Fruit fly (Drosophila melanogaster) whole organism, embryonic: Measurements from ENCODE around the gene mfas.
A peak's percentile ranks its signal among the peaks of the same experiment; 100 is the strongest.

Experiments
- Atf3 ChIP-seq: fragments of 200-800 bp; sonication (Bioruptor generic); optimal IDR thresholded peaks from 3 replicates; lab custom pipeline; 2016; ENCODE audit warnings: missing biosample characterization, missing genetic modification characterization
- Bgb ChIP-seq: fragments of 200-800 bp; sonication (Bioruptor generic); IDR thresholded peaks from 2 replicates; pipeline ENCODE4 v1.3.6; 2022; ENCODE audit warnings: missing biosample characterization, missing genetic modification characterization; ENCODE audit not compliant: partially characterized antibody
- CG10267 ChIP-seq: fragments of 200-800 bp; sonication (Bioruptor generic); optimal IDR thresholded peaks from 2 replicates; lab custom pipeline; 2018; ENCODE audit warnings: missing biosample characterization, mild to moderate bottlenecking, missing genetic modification characterization, moderate library complexity
- CG11247 ChIP-seq: fragments of 200-800 bp; sonication (Bioruptor generic); IDR thresholded peaks from 2 replicates; pipeline ENCODE4 v1.3.6; 2022; ENCODE audit warnings: missing biosample characterization, missing genetic modification characterization
- CG11560 ChIP-seq: fragments of 200-800 bp; sonication (Bioruptor generic); IDR thresholded peaks from 3 replicates; pipeline ENCODE4 v1.3.6; 2022; ENCODE audit warnings: missing biosample characterization, missing genetic modification characterization
- CG13624 ChIP-seq: fragments of 200-800 bp; sonication (Bioruptor generic); optimal IDR thresholded peaks from 2 replicates; lab custom pipeline; 2016; ENCODE audit warnings: missing biosample characterization, missing genetic modification characterization
- CG13775 ChIP-seq: fragments of 200-800 bp; sonication (Bioruptor generic); optimal IDR thresholded peaks from 3 replicates; lab custom pipeline; 2017; ENCODE audit warnings: missing biosample characterization, mild to moderate bottlenecking, missing genetic modification characterization
- CG14667 ChIP-seq: fragments of 200-800 bp; sonication (Bioruptor generic); IDR thresholded peaks from 2 replicates; pipeline ENCODE4 v1.3.6; 2022; ENCODE audit warnings: missing biosample characterization, missing genetic modification characterization
- CG14965 ChIP-seq: fragments of 200-800 bp; sonication (Bioruptor generic); optimal IDR thresholded peaks from 2 replicates; lab custom pipeline; 2016; ENCODE audit warnings: missing biosample characterization, missing genetic modification characterization, borderline replicate concordance
- CG15073 ChIP-seq: fragments of 200-800 bp; sonication (Bioruptor generic); optimal IDR thresholded peaks from 2 replicates; lab custom pipeline; 2016; ENCODE audit warnings: missing biosample characterization, missing genetic modification characterization
- CG1529 ChIP-seq: fragments of 200-800 bp; sonication (Bioruptor generic); optimal IDR thresholded peaks from 3 replicates; lab custom pipeline; 2018; ENCODE audit warnings: missing biosample characterization, missing genetic modification characterization
- CG15696 ChIP-seq: fragments of 200-800 bp; sonication (Bioruptor generic); optimal IDR thresholded peaks from 2 replicates; lab custom pipeline; 2019; ENCODE audit warnings: missing biosample characterization, mild to moderate bottlenecking, missing genetic modification characterization, moderate library complexity
- CG1647 ChIP-seq: fragments of 200-800 bp; sonication (Bioruptor generic); optimal IDR thresholded peaks from 3 replicates; lab custom pipeline; 2016; ENCODE audit warnings: missing biosample characterization, missing genetic modification characterization
- CG32767 ChIP-seq: fragments of 200-800 bp; sonication (Bioruptor generic); IDR thresholded peaks from 2 replicates; pipeline ENCODE4 v1.3.6; 2022; ENCODE audit warnings: missing biosample characterization, missing genetic modification characterization
- CG34376 ChIP-seq: fragments of 200-800 bp; sonication (Bioruptor generic); optimal IDR thresholded peaks from 2 replicates; lab custom pipeline; 2018; ENCODE audit warnings: missing biosample characterization, mild to moderate bottlenecking, missing genetic modification characterization
- CG6654 ChIP-seq: fragments of 200-800 bp; sonication (Bioruptor generic); optimal IDR thresholded peaks from 2 replicates; lab custom pipeline; 2017; ENCODE audit warnings: missing biosample characterization, mild to moderate bottlenecking, missing genetic modification characterization
- CG7839 ChIP-seq: fragments of 200-800 bp; sonication (Bioruptor generic); optimal IDR thresholded peaks from 3 replicates; lab custom pipeline; 2018; ENCODE audit warnings: missing biosample characterization, mild to moderate bottlenecking, missing genetic modification characterization, moderate library complexity
- Dad ChIP-seq: fragments of 200-800 bp; sonication (Bioruptor generic); optimal IDR thresholded peaks from 3 replicates; lab custom pipeline; 2016; ENCODE audit warnings: missing biosample characterization, missing genetic modification characterization
- Dref ChIP-seq: fragments of 200-800 bp; sonication (Bioruptor generic); IDR thresholded peaks from 2 replicates; pipeline ENCODE4 v1.3.6; 2022; ENCODE audit warnings: missing biosample characterization, missing genetic modification characterization
- Fer1 ChIP-seq: fragments of 200-800 bp; sonication (Bioruptor generic); optimal IDR thresholded peaks from 2 replicates; lab custom pipeline; 2017; ENCODE audit warnings: missing biosample characterization, mild to moderate bottlenecking, missing genetic modification characterization
- HHEX ChIP-seq: fragments of 200-800 bp; sonication (Bioruptor generic); optimal IDR thresholded peaks from 3 replicates; lab custom pipeline; 2017; ENCODE audit warnings: missing biosample characterization, mild to moderate bottlenecking, missing genetic modification characterization, missing genetic modification reagents
- HLH54F ChIP-seq: fragments of 200-800 bp; sonication (Bioruptor generic); optimal IDR thresholded peaks from 3 replicates; lab custom pipeline; 2016; ENCODE audit warnings: missing biosample characterization, missing genetic modification characterization
- Hand ChIP-seq: fragments of 200-800 bp; sonication (Bioruptor generic); optimal IDR thresholded peaks from 2 replicates; lab custom pipeline; 2017; ENCODE audit warnings: mild to moderate bottlenecking, missing biosample characterization, missing genetic modification reagents, missing genetic modification characterization
- Hr3 ChIP-seq: fragments of 200-800 bp; sonication (Bioruptor generic); optimal IDR thresholded peaks from 3 replicates; lab custom pipeline; 2016; ENCODE audit warnings: missing biosample characterization, missing genetic modification characterization
- Nf-YA ChIP-seq: fragments of 200-800 bp; sonication (Bioruptor generic); IDR thresholded peaks from 2 replicates; pipeline ENCODE4 v1.3.6; 2022; ENCODE audit warnings: missing biosample characterization, missing genetic modification characterization
- Sry-β ChIP-seq: fragments of 200-800 bp; sonication (Bioruptor generic); optimal IDR thresholded peaks from 2 replicates; lab custom pipeline; 2018; ENCODE audit warnings: missing biosample characterization, mild to moderate bottlenecking, missing genetic modification characterization, moderate library complexity
- Trl ChIP-seq, 3 experiments: fragments of >200 bp in 2 of 3; fragments of 200-800 bp in 1 of 3; sonication (Bioruptor generic) in 1 of 3; optimal IDR thresholded peaks; 2 replicates in 1 of 3; 3 replicates in 2 of 3; lab custom pipeline; 2016 to 2017; ENCODE audit warnings: missing biosample characterization in 1 of 3, missing genetic modification characterization in 1 of 3
- Vsx1 ChIP-seq: fragments of 200-800 bp; sonication (Bioruptor generic); optimal IDR thresholded peaks from 2 replicates; lab custom pipeline; 2017; ENCODE audit warnings: missing biosample characterization, mild to moderate bottlenecking, missing genetic modification characterization, missing genetic modification reagents
- ab ChIP-seq: fragments of 200-800 bp; sonication (Bioruptor generic); optimal IDR thresholded peaks from 2 replicates; lab custom pipeline; 2016; ENCODE audit warnings: missing biosample characterization, missing genetic modification characterization
- chn ChIP-seq: fragments of 200-800 bp; sonication (Bioruptor generic); optimal IDR thresholded peaks from 2 replicates; lab custom pipeline; 2016; ENCODE audit warnings: missing biosample characterization, missing genetic modification characterization
- corto ChIP-seq: fragments of 200-800 bp; sonication (Bioruptor generic); optimal IDR thresholded peaks from 2 replicates; lab custom pipeline; 2016; ENCODE audit warnings: missing biosample characterization, mild to moderate bottlenecking, missing genetic modification characterization, moderate library complexity
- croc ChIP-seq: fragments of 200-800 bp; sonication (Bioruptor generic); conservative IDR thresholded peaks from 3 replicates; pipeline ENCODE4 v1.3.6; 2022; ENCODE audit warnings: missing biosample characterization, missing genetic modification characterization
- dan ChIP-seq: fragments of 200-800 bp; sonication (Bioruptor generic); IDR thresholded peaks from 2 replicates; pipeline ENCODE4 v1.3.6; 2022; ENCODE audit warnings: missing biosample characterization, missing genetic modification characterization
- ewg ChIP-seq: fragments of 200-800 bp; sonication (Bioruptor generic); optimal IDR thresholded peaks from 3 replicates; lab custom pipeline; 2017; ENCODE audit warnings: mild to moderate bottlenecking, missing biosample characterization, missing genetic modification reagents, missing genetic modification characterization
- gsb ChIP-seq: fragments of 200-800 bp; sonication (Bioruptor generic); IDR thresholded peaks from 2 replicates; pipeline ENCODE4 v1.3.6; 2022; ENCODE audit warnings: missing biosample characterization, missing genetic modification characterization
- her ChIP-seq: fragments of 200-800 bp; sonication (Bioruptor generic); optimal IDR thresholded peaks from 2 replicates; lab custom pipeline; 2016; ENCODE audit warnings: missing biosample characterization, missing genetic modification characterization
- lbe ChIP-seq: fragments of 200-800 bp; sonication (Bioruptor generic); optimal IDR thresholded peaks from 2 replicates; lab custom pipeline; 2016; ENCODE audit warnings: missing biosample characterization, mild to moderate bottlenecking, missing genetic modification characterization
- lmd ChIP-seq: fragments of 200-800 bp; sonication (Bioruptor generic); IDR thresholded peaks from 2 replicates; pipeline ENCODE4 v1.3.6; 2022; ENCODE audit warnings: missing biosample characterization, missing genetic modification characterization
- luna ChIP-seq: fragments of 200-800 bp; sonication (Bioruptor generic); optimal IDR thresholded peaks from 2 replicates; lab custom pipeline; 2016; ENCODE audit warnings: missing biosample characterization, missing genetic modification characterization
- pfk ChIP-seq: fragments of 200-800 bp; sonication (Bioruptor generic); optimal IDR thresholded peaks from 2 replicates; lab custom pipeline; 2018; ENCODE audit warnings: missing biosample characterization, mild to moderate bottlenecking, missing genetic modification characterization, moderate library complexity
- scrt ChIP-seq: fragments of 200-800 bp; sonication (Bioruptor generic); optimal IDR thresholded peaks from 2 replicates; lab custom pipeline; 2018; ENCODE audit warnings: missing biosample characterization, mild to moderate bottlenecking, missing genetic modification characterization, moderate library complexity
- shn ChIP-seq: fragments of 200-800 bp; sonication (Bioruptor generic); optimal IDR thresholded peaks from 3 replicates; lab custom pipeline; 2016; ENCODE audit warnings: missing biosample characterization, missing genetic modification characterization
- sisA ChIP-seq: fragments of 200-800 bp; sonication (Bioruptor generic); IDR thresholded peaks from 2 replicates; pipeline ENCODE4 v1.3.6; 2022; ENCODE audit warnings: missing biosample characterization, missing genetic modification characterization
- sna ChIP-seq: fragments of 200-800 bp; sonication (Bioruptor generic); IDR thresholded peaks from 2 replicates; pipeline ENCODE4 v1.3.6; 2022; ENCODE audit warnings: missing biosample characterization, missing genetic modification characterization; ENCODE audit not compliant: partially characterized antibody
- stwl ChIP-seq: fragments of 200-800 bp; sonication (Bioruptor generic); optimal IDR thresholded peaks from 3 replicates; lab custom pipeline; 2018; ENCODE audit warnings: missing biosample characterization, mild to moderate bottlenecking, missing genetic modification characterization, moderate library complexity
- vvl ChIP-seq: fragments of 200-800 bp; sonication (Bioruptor generic); IDR thresholded peaks from 2 replicates; pipeline ENCODE4 v1.3.6; 2022; ENCODE audit warnings: missing biosample characterization, missing genetic modification characterization
- zen2 ChIP-seq: fragments of 200-800 bp; sonication (Bioruptor generic); IDR thresholded peaks from 3 replicates; pipeline ENCODE4 v1.3.6; 2022; ENCODE audit warnings: missing biosample characterization, missing genetic modification characterization; ENCODE audit not compliant: partially characterized antibody
- zfh2 ChIP-seq: fragments of 200-800 bp; sonication (Bioruptor generic); optimal IDR thresholded peaks from 2 replicates; lab custom pipeline; 2016; ENCODE audit warnings: missing biosample characterization, missing genetic modification characterization

The mfas gene

dm6 chr3R:12031657-12032056 is 38.5 kb upstream of the mfas start, which contains the start of the genes CG31358, CG42504 and CG42505:
Gene CG31358 (minus strand): TSS chr3R:12031757.
Gene CG42504 (minus strand): TSS chr3R:12031757.
Gene CG42505 (minus strand): TSS chr3R:12031757.
- TF ChIP-seq CG14965 (GFP tag; lab: Kevin White, UChicago) (no peak), CG13775 (no peak), Trl (optimal IDR thresholded peaks at IDR 0.05; lab: Kevin White, UChicago) (no peak), Trl (GFP tag; optimal IDR thresholded peaks at IDR 0.05; lab: Kevin White, UChicago) (no peak), Hand (GFP tag; lab: Kevin White, UChicago) (no peak), luna (GFP tag; lab: Kevin White, UChicago) (no peak), CG32767 (no peak), CG34376 (GFP tag; lab: Kevin White, UChicago) (no peak), CG1529 (GFP tag; lab: Kevin White, UChicago) (no peak), dan (no peak), CG6654 (GFP tag; lab: Kevin White, UChicago) (no peak), her (GFP tag; lab: Kevin White, UChicago) (no peak), Nf-YA (GFP tag; lab: Robert Waterston, UW) (no peak), sna (GFP tag; lab: Robert Waterston, UW) (no peak), CG15696 (tag; lab: Kevin White, UChicago) (no peak), HHEX (no peak), Vsx1 (GFP tag; lab: Kevin White, UChicago) (no peak)

- TF ChIP-seq shn (GFP tag; lab: Kevin White, UChicago) = no peak
- TF ChIP-seq stwl (tag; lab: Kevin White, UChicago) = peak; percentile 16
- TF ChIP-seq scrt = peak; percentile 97
- TF ChIP-seq CG15073 (GFP tag; lab: Kevin White, UChicago) = no peak
- no peak for TF ChIP-seq CG13775
- TF ChIP-seq ewg = peak; percentile 58
- no peak for TF ChIP-seq Atf3 (GFP tag; lab: Kevin White, UChicago)
- peak; percentile 90 for TF ChIP-seq pfk (GFP tag; lab: Kevin White, UChicago)
- TF ChIP-seq CG10267 (tag; lab: Kevin White, UChicago) = no peak
Observed at dm6 chr3R:12020987-12021386, 27.9 kb upstream of the mfas start.

dm6 chr3R:12016828-12017280 is 23.7 kb upstream of the mfas start, which contains the start of the genes DCAF12 and Spt3:
Gene DCAF12 (minus strand): TSS chr3R:12017031.
Gene Spt3 (plus strand): TSS chr3R:12017156.
- TF ChIP-seq CG34376 (GFP tag; lab: Kevin White, UChicago) (no peak), CG7839 (no peak), zen2 (peak; percentile 77; the same call in 2 of the 3 replicates), Bgb (GFP tag; lab: Robert Waterston, UW) (peak; percentile 91), Fer1 (no peak), Hr3 (GFP tag; lab: Kevin White, UChicago) (peak; percentile 75), zfh2 (GFP tag; lab: Kevin White, UChicago) (no peak), Dref (GFP tag; lab: Robert Waterston, UW) (0 out of 2 replicates have a peak, but pooled peaks have one; percentile 25), chn (GFP tag; lab: Kevin White, UChicago) (no peak), CG1647 (GFP tag; lab: Kevin White, UChicago) (no peak), Vsx1 (GFP tag; lab: Kevin White, UChicago) (no peak), lmd (peak; percentile 49), CG11247 (0 out of 2 replicates have a peak, but pooled peaks have one; percentile 42), croc (peak; percentile 52; the same call in 2 of the 3 replicates), Dad (GFP tag; lab: Kevin White, UChicago) (no peak), CG13624 (no peak), CG14667 (peak; percentile 39; the same call in 1 of the 2 replicates), sisA (peak; percentile 58), CG11560 (tag; lab: Robert Waterston, UW) (no peak), lbe (GFP tag; lab: Kevin White, UChicago) (no peak), gsb (GFP tag; lab: Robert Waterston, UW) (no peak), corto (GFP tag; lab: Kevin White, UChicago) (no peak), vvl (GFP tag; lab: Robert Waterston, UW) (no peak; the same call in 1 of the 2 replicates), HLH54F (no peak), Sry-β (GFP tag; lab: Kevin White, UChicago) (peak; percentile 76), ab (GFP tag; lab: Kevin White, UChicago) (no peak)
